Worm (Caenorhabditis elegans) whole organism, L4 larva: ENCODE results near the gene sipa-1.

Source experiments
- D1046.2 ChIP-seq: fragments of 200-800 bp; sonication (Bioruptor generic); IDR thresholded peaks from 2 replicates; pipeline ENCODE4 v1.3.6; 2022; ENCODE audit warnings: missing genetic modification characterization, missing compliant biosample characterization
- F26F4.8 ChIP-seq: fragments of 200-800 bp; sonication (Bioruptor generic); conservative IDR thresholded peaks from 2 replicates; pipeline ENCODE4 v1.3.6; 2022; ENCODE audit warnings: missing genetic modification characterization, missing compliant biosample characterization
- F49E8.2 ChIP-seq: sonication (generic microtip); optimal IDR thresholded peaks from 2 replicates; lab custom pipeline; 2016; ENCODE audit warnings: missing compliant biosample characterization, mild to moderate bottlenecking, missing genetic modification characterization, borderline replicate concordance
- Y48G9A.11 ChIP-seq: fragments of 200-800 bp; sonication (Bioruptor generic); IDR thresholded peaks from 2 replicates; pipeline ENCODE4 v1.3.6; 2022; ENCODE audit warnings: missing genetic modification reagents, missing genetic modification characterization, missing compliant biosample characterization
- ZK337.2 ChIP-seq: fragments of 200-800 bp; sonication (Bioruptor generic); IDR thresholded peaks from 2 replicates; pipeline ENCODE4 v1.3.6; 2022; ENCODE audit warnings: missing genetic modification reagents, missing genetic modification characterization, missing compliant biosample characterization
- aha-1 ChIP-seq: fragments of 150-350 bp; peaks from one replicate; lab custom pipeline; 2014; ENCODE audit warnings: missing biosample characterization, missing genetic modification characterization
- ama-1 ChIP-seq: fragments of 150-350 bp; optimal IDR thresholded peaks from 2 replicates; lab custom pipeline; 2014; ENCODE audit warnings: inconsistent platforms, mixed read lengths
- arid-1 ChIP-seq: fragments of 200-800 bp; sonication (Bioruptor generic); conservative IDR thresholded peaks from 2 replicates; pipeline ENCODE4 v1.3.6; 2022; ENCODE audit warnings: missing genetic modification reagents, missing genetic modification characterization, missing compliant biosample characterization
- attf-4 ChIP-seq: sonication (generic microtip); optimal IDR thresholded peaks from 3 replicates; lab custom pipeline; 2017; ENCODE audit warnings: missing biosample characterization, missing genetic modification characterization
- ceh-20 ChIP-seq: fragments of 200-800 bp; sonication (Bioruptor generic); IDR thresholded peaks from 2 replicates; pipeline ENCODE4 v1.3.6; 2022; ENCODE audit warnings: missing genetic modification reagents, missing genetic modification characterization, missing compliant biosample characterization
- ceh-32 ChIP-seq: sonication (generic microtip); optimal IDR thresholded peaks from 2 replicates; lab custom pipeline; 2016; ENCODE audit warnings: mild to moderate bottlenecking, missing genetic modification characterization, missing compliant biosample characterization; ENCODE audit not compliant: poor library complexity
- ces-1 ChIP-seq: fragments of 150-350 bp; sonication (generic microtip); optimal IDR thresholded peaks from 4 replicates; lab custom pipeline; 2014; ENCODE audit warnings: missing biosample characterization, missing genetic modification reagents, missing genetic modification characterization
- cey-2 ChIP-seq: sonication (generic microtip); optimal IDR thresholded peaks from 3 replicates; lab custom pipeline; 2017; ENCODE audit warnings: missing genetic modification characterization, mild to moderate bottlenecking, missing compliant biosample characterization, antibody characterized with exemption, borderline replicate concordance; ENCODE audit not compliant: insufficient read depth
- daf-12 ChIP-seq: fragments of 150-350 bp; optimal IDR thresholded peaks from 2 replicates; lab custom pipeline; 2014; ENCODE audit warnings: missing biosample characterization, missing genetic modification reagents, missing genetic modification characterization
- daf-16 ChIP-seq, 3 experiments: sonication (generic microtip); optimal IDR thresholded peaks; 2 replicates each; lab custom pipeline; 2016 to 2017; ENCODE audit warnings: missing genetic modification characterization in 3 of 3, missing genetic modification reagents in 3 of 3, mild to moderate bottlenecking in 2 of 3, missing compliant biosample characterization in 2 of 3, missing biosample characterization in 1 of 3, moderate library complexity in 1 of 3
- daf-8 ChIP-seq: fragments of 200-800 bp; sonication (Bioruptor generic); IDR thresholded peaks from 2 replicates; pipeline ENCODE4 v1.3.6; 2022; ENCODE audit warnings: missing genetic modification characterization, missing compliant biosample characterization
- dmd-8 ChIP-seq: fragments of 200-800 bp; sonication (Bioruptor generic); IDR thresholded peaks from 2 replicates; pipeline ENCODE4 v1.3.6; 2022; ENCODE audit warnings: missing genetic modification characterization, missing compliant biosample characterization
- dmd-9 ChIP-seq: fragments of 200-800 bp; sonication (Bioruptor generic); IDR thresholded peaks from 2 replicates; pipeline ENCODE4 v1.3.6; 2022; ENCODE audit warnings: missing genetic modification reagents, missing genetic modification characterization, missing compliant biosample characterization
- egl-43 ChIP-seq: fragments of 200-800 bp; sonication (Bioruptor generic); IDR thresholded peaks from 2 replicates; pipeline ENCODE4 v1.3.6; 2022; ENCODE audit warnings: missing genetic modification reagents, missing genetic modification characterization, missing compliant biosample characterization
- fos-1 ChIP-seq: fragments of 150-350 bp; optimal IDR thresholded peaks from 2 replicates; lab custom pipeline; 2014; ENCODE audit warnings: missing biosample characterization, missing genetic modification characterization
- gei-8 ChIP-seq: fragments of 200-800 bp; sonication (Bioruptor generic); optimal IDR thresholded peaks from 2 replicates; lab custom pipeline; 2018; ENCODE audit warnings: mild to moderate bottlenecking, missing genetic modification characterization, missing compliant biosample characterization
- hlh-11 ChIP-seq: fragments of 200-800 bp; sonication (Bioruptor generic); optimal IDR thresholded peaks from 2 replicates; lab custom pipeline; 2018; ENCODE audit warnings: mild to moderate bottlenecking, missing genetic modification characterization, missing compliant biosample characterization
- jun-1 ChIP-seq: fragments of 150-350 bp; optimal IDR thresholded peaks from 2 replicates; lab custom pipeline; 2014; ENCODE audit warnings: missing biosample characterization, missing genetic modification reagents, missing genetic modification characterization
- lin-15B ChIP-seq: fragments of 150-350 bp; sonication (generic microtip); optimal IDR thresholded peaks from 3 replicates; lab custom pipeline; 2014; ENCODE audit warnings: missing biosample characterization, missing genetic modification characterization
- lin-29 ChIP-seq: fragments of 200-800 bp; sonication (Bioruptor generic); IDR thresholded peaks from 2 replicates; pipeline ENCODE4 v1.3.6; 2022; ENCODE audit warnings: missing genetic modification reagents, missing genetic modification characterization, missing compliant biosample characterization
- lir-3 ChIP-seq: sonication (generic microtip); optimal IDR thresholded peaks from 2 replicates; lab custom pipeline; 2016; ENCODE audit warnings: mild to moderate bottlenecking, missing genetic modification characterization, missing compliant biosample characterization
- madf-9 ChIP-seq: fragments of 200-800 bp; sonication (Bioruptor generic); conservative IDR thresholded peaks from 2 replicates; pipeline ENCODE4 v1.3.6; 2022; ENCODE audit warnings: missing genetic modification reagents, missing genetic modification characterization, missing compliant biosample characterization
- mdl-1 ChIP-seq, 2 experiments: fragments of 150-350 bp in 1 of 2; sonication (generic microtip) in 1 of 2; optimal IDR thresholded peaks; 2 replicates each; lab custom pipeline; 2014 to 2017; ENCODE audit warnings: missing biosample characterization in 2 of 2, missing genetic modification characterization in 2 of 2
- mdt-29 ChIP-seq: fragments of 200-800 bp; sonication (Bioruptor generic); IDR thresholded peaks from 2 replicates; pipeline ENCODE4 v1.3.6; 2022; ENCODE audit warnings: missing genetic modification reagents, missing genetic modification characterization, missing compliant biosample characterization
- mep-1 ChIP-seq: fragments of 150-350 bp; sonication (generic microtip); optimal IDR thresholded peaks from 3 replicates; lab custom pipeline; 2014; ENCODE audit warnings: missing biosample characterization, missing genetic modification characterization
- mes-2 ChIP-seq: sonication (generic microtip); optimal IDR thresholded peaks from 2 replicates; lab custom pipeline; 2016; ENCODE audit warnings: missing genotype, mild to moderate bottlenecking, missing genetic modification characterization, missing compliant biosample characterization; ENCODE audit not compliant: poor library complexity, severe bottlenecking
- mxl-2 ChIP-seq: fragments of 200-800 bp; sonication (Bioruptor generic); conservative IDR thresholded peaks from 2 replicates; pipeline ENCODE4 v1.3.6; 2022; ENCODE audit warnings: missing genetic modification reagents, missing genetic modification characterization, missing compliant biosample characterization
- nhr-102 ChIP-seq: sonication (generic microtip); optimal IDR thresholded peaks from 2 replicates; lab custom pipeline; 2016; ENCODE audit warnings: mild to moderate bottlenecking, missing genetic modification characterization, moderate library complexity, missing compliant biosample characterization
- nhr-28 ChIP-seq: fragments of 150-350 bp; optimal IDR thresholded peaks from 2 replicates; lab custom pipeline; 2014; ENCODE audit warnings: missing biosample characterization, missing genetic modification characterization
- nhr-6 ChIP-seq: fragments of 150-350 bp; optimal IDR thresholded peaks from 2 replicates; lab custom pipeline; 2014; ENCODE audit warnings: missing biosample characterization, missing genetic modification characterization
- nhr-76 ChIP-seq: fragments of 150-350 bp; optimal IDR thresholded peaks from 2 replicates; lab custom pipeline; 2014; ENCODE audit warnings: missing biosample characterization, missing genetic modification characterization
- nhr-77 ChIP-seq: fragments of 150-350 bp; optimal IDR thresholded peaks from 2 replicates; lab custom pipeline; 2014; ENCODE audit warnings: missing biosample characterization, missing genetic modification characterization
- rbr-2 ChIP-seq: sonication (generic microtip); optimal IDR thresholded peaks from 2 replicates; lab custom pipeline; 2016; ENCODE audit warnings: missing genotype, missing genetic modification characterization, missing compliant biosample characterization
- saeg-2 ChIP-seq: fragments of 200-800 bp; sonication (Bioruptor generic); IDR thresholded peaks from 2 replicates; pipeline ENCODE4 v1.3.6; 2022; ENCODE audit warnings: missing genetic modification reagents, missing genetic modification characterization, missing compliant biosample characterization
- sdz-12 ChIP-seq: fragments of 200-800 bp; sonication (Bioruptor generic); optimal IDR thresholded peaks from 2 replicates; lab custom pipeline; 2018; ENCODE audit warnings: mild to moderate bottlenecking, missing genetic modification characterization, missing compliant biosample characterization
- snpc-1.2 ChIP-seq: fragments of 200-800 bp; sonication (Bioruptor generic); IDR thresholded peaks from 2 replicates; pipeline ENCODE4 v1.3.6; 2022; ENCODE audit warnings: missing genetic modification reagents, missing genetic modification characterization, missing compliant biosample characterization
- snpc-4 ChIP-seq: fragments of 150-350 bp; optimal IDR thresholded peaks from 2 replicates; lab custom pipeline; 2014; ENCODE audit warnings: missing biosample characterization, missing genetic modification characterization
- spr-3 ChIP-seq: fragments of 200-800 bp; sonication (Bioruptor generic); optimal IDR thresholded peaks from 2 replicates; lab custom pipeline; 2018; ENCODE audit warnings: mild to moderate bottlenecking, missing genetic modification characterization, missing compliant biosample characterization
- unc-130 ChIP-seq: sonication (generic microtip); optimal IDR thresholded peaks from 2 replicates; lab custom pipeline; 2016; ENCODE audit warnings: missing genetic modification reagents, missing genetic modification characterization, missing compliant biosample characterization
- zag-1 ChIP-seq: fragments of 150-350 bp; optimal IDR thresholded peaks from 2 replicates; lab custom pipeline; 2014; ENCODE audit warnings: missing biosample characterization, missing genetic modification characterization
- zip-11 ChIP-seq: fragments of 200-800 bp; sonication (Bioruptor generic); IDR thresholded peaks from 2 replicates; pipeline ENCODE4 v1.3.6; 2022; ENCODE audit warnings: missing genetic modification characterization, missing compliant biosample characterization

The sipa-1 gene

ce11 chrV:11615948-11616681 is 21.0 kb downstream of the sipa-1 start, which contains the start of gene nlp-24 (continued):
- TF ChIP-seq hlh-11 (tag; lab: Kevin White, UChicago): peak; percentile 22
- no peak for TF ChIP-seq daf-8
- no peak for TF ChIP-seq F26F4.8 (GFP tag; lab: Robert Waterston, UW)
- no peak for TF ChIP-seq aha-1
- no peak for TF ChIP-seq ceh-20
- no peak for TF ChIP-seq ZK337.2 (GFP tag; lab: Robert Waterston, UW)
- TF ChIP-seq zip-11 (GFP tag; lab: Robert Waterston, UW): no peak
- TF ChIP-seq egl-43 (GFP tag; lab: Robert Waterston, UW): no peak
- TF ChIP-seq lir-3 (tag; lab: Kevin White, UChicago): no peak
- TF ChIP-seq mdl-1 (tag; optimal IDR thresholded peaks at IDR 0.05; lab: Kevin White, UChicago): no peak
- no peak for TF ChIP-seq nhr-77
- no peak for TF ChIP-seq mxl-2 (GFP tag; lab: Robert Waterston, UW)
- TF ChIP-seq zag-1 (tag; lab: Kevin White, UChicago): no peak
- peak; percentile 14 for TF ChIP-seq mes-2 (tag; lab: Kevin White, UChicago)
- no peak for TF ChIP-seq nhr-6 (tag; lab: Kevin White, UChicago)
- no peak; the same call in 1 of the 2 replicates for TF ChIP-seq mdt-29 (GFP tag; lab: Robert Waterston, UW)
- peak; percentile 40 for TF ChIP-seq nhr-28
- TF ChIP-seq ama-1 (lab: Kevin White, UChicago): no peak
- TF ChIP-seq mep-1: no peak
- no peak for TF ChIP-seq dmd-9 (GFP tag; lab: Robert Waterston, UW)
- no peak for TF ChIP-seq jun-1
- no peak for TF ChIP-seq spr-3 (GFP tag; lab: Kevin White, UChicago)
- TF ChIP-seq ces-1 (GFP tag; lab: Kevin White, UChicago): no peak
- TF ChIP-seq nhr-76 (tag; lab: Kevin White, UChicago): peak; percentile 16
- no peak for TF ChIP-seq gei-8 (GFP tag; lab: Kevin White, UChicago)
- no peak for TF ChIP-seq arid-1 (GFP tag; lab: Robert Waterston, UW)
- no peak for TF ChIP-seq fos-1 (tag; lab: Kevin White, UChicago)
- TF ChIP-seq madf-9 (GFP tag; lab: Robert Waterston, UW): no peak
- no peak for TF ChIP-seq lin-15B (tag; lab: Kevin White, UChicago)
- TF ChIP-seq rbr-2 (tag; lab: Kevin White, UChicago): peak; percentile 5
- TF ChIP-seq dmd-8 (GFP tag; lab: Robert Waterston, UW): no peak
- TF ChIP-seq snpc-4 (tag; lab: Kevin White, UChicago): no peak
- no peak for TF ChIP-seq unc-130 (GFP tag; lab: Kevin White, UChicago)
- no peak for TF ChIP-seq D1046.2
- no peak for TF ChIP-seq cey-2 (tag; lab: Kevin White, UChicago)
- no peak for TF ChIP-seq daf-12 (tag; lab: Kevin White, UChicago)
- TF ChIP-seq nhr-102 (tag; lab: Kevin White, UChicago): no peak
- no peak for TF ChIP-seq lin-29 (GFP tag; lab: Robert Waterston, UW)
- TF ChIP-seq sdz-12: no peak
- no peak for TF ChIP-seq ceh-32 (tag; lab: Kevin White, UChicago)
- no peak for TF ChIP-seq Y48G9A.11 (GFP tag; lab: Robert Waterston, UW)
- no peak for TF ChIP-seq F49E8.2 (tag; lab: Kevin White, UChicago)
- no peak for TF ChIP-seq snpc-1.2 (GFP tag; lab: Robert Waterston, UW)
- no peak for TF ChIP-seq daf-16 (GFP tag; optimal IDR thresholded peaks at IDR 0.05; lab: Kevin White, UChicago)
- TF ChIP-seq daf-16 (tag; optimal IDR thresholded peaks at IDR 0.05; lab: Kevin White, UChicago): no peak
- no peak for TF ChIP-seq attf-4 (tag; lab: Kevin White, UChicago)
- no peak for TF ChIP-seq saeg-2 (GFP tag; lab: Robert Waterston, UW)
